Worm (Caenorhabditis elegans) whole organism, early embryonic: Measurements from ENCODE around the gene F55B11.5.

ENCODE experiments used
- B0310.2 ChIP-seq: sonication (generic microtip); optimal IDR thresholded peaks from 2 replicates; lab custom pipeline; 2016; ENCODE audit warnings: mild to moderate bottlenecking, missing genetic modification characterization, missing compliant biosample characterization
- F13C5.2 ChIP-seq: sonication (generic microtip); optimal IDR thresholded peaks from 2 replicates; lab custom pipeline; 2017; ENCODE audit warnings: mild to moderate bottlenecking, missing genetic modification characterization, inconsistent platforms, missing compliant biosample characterization
- aly-1 ChIP-seq: sonication (generic microtip); optimal IDR thresholded peaks from 2 replicates; lab custom pipeline; 2016; ENCODE audit warnings: missing genetic modification characterization, missing compliant biosample characterization
- ama-1 ChIP-seq: fragments of 150-350 bp; optimal IDR thresholded peaks from 2 replicates; lab custom pipeline; 2014
- ceh-13 ChIP-seq: fragments of 200-800 bp; sonication (Bioruptor generic); optimal IDR thresholded peaks from 2 replicates; lab custom pipeline; 2018; ENCODE audit warnings: mild to moderate bottlenecking, missing genetic modification characterization, missing compliant biosample characterization
- ceh-36 ChIP-seq: sonication (generic microtip); optimal IDR thresholded peaks from 2 replicates; lab custom pipeline; 2016; ENCODE audit warnings: missing genetic modification characterization, inconsistent platforms, missing compliant biosample characterization
- ets-7 ChIP-seq: sonication (generic microtip); optimal IDR thresholded peaks from 2 replicates; lab custom pipeline; 2016; ENCODE audit warnings: missing genotype, missing genetic modification characterization, missing compliant biosample characterization
- flt-1 ChIP-seq: fragments of 200-800 bp; sonication (Bioruptor generic); IDR thresholded peaks from 2 replicates; pipeline ENCODE4 v1.3.6; 2022; ENCODE audit warnings: missing genetic modification characterization, missing compliant biosample characterization
- hmbx-1 ChIP-seq: sonication (generic microtip); optimal IDR thresholded peaks from 2 replicates; lab custom pipeline; 2016; ENCODE audit warnings: mild to moderate bottlenecking, missing genetic modification characterization, missing compliant biosample characterization
- hmg-4 ChIP-seq: fragments of 200-800 bp; sonication (Bioruptor generic); optimal IDR thresholded peaks from 2 replicates; lab custom pipeline; 2018; ENCODE audit warnings: mild to moderate bottlenecking, missing genetic modification characterization, missing compliant biosample characterization
- hnd-1 ChIP-seq: sonication (generic microtip); optimal IDR thresholded peaks from 2 replicates; lab custom pipeline; 2016; ENCODE audit warnings: missing genetic modification characterization, missing compliant biosample characterization
- pes-1 ChIP-seq: fragments of 200-800 bp; sonication (Bioruptor generic); IDR thresholded peaks from 2 replicates; pipeline ENCODE4 v1.3.6; 2022; ENCODE audit warnings: missing genetic modification reagents, missing genetic modification characterization, missing compliant biosample characterization
- scrt-1 ChIP-seq: fragments of 200-800 bp; sonication (Bioruptor generic); IDR thresholded peaks from 2 replicates; pipeline ENCODE4 v1.3.6; 2022; ENCODE audit warnings: missing genetic modification characterization, missing compliant biosample characterization
- sea-1 ChIP-seq: fragments of 200-800 bp; sonication (Bioruptor generic); conservative IDR thresholded peaks from 2 replicates; pipeline ENCODE4 v1.3.6; 2022; ENCODE audit warnings: missing genetic modification characterization, missing compliant biosample characterization
- tbx-11 ChIP-seq: fragments of 200-800 bp; sonication (Bioruptor generic); IDR thresholded peaks from 2 replicates; pipeline ENCODE4 v1.3.6; 2022; ENCODE audit warnings: missing genetic modification characterization, missing compliant biosample characterization
- tbx-37 ChIP-seq: fragments of 200-800 bp; sonication (Bioruptor generic); conservative IDR thresholded peaks from 2 replicates; pipeline ENCODE4 v1.3.6; 2022; ENCODE audit warnings: missing genetic modification reagents, missing genetic modification characterization, missing compliant biosample characterization
- tra-4 ChIP-seq: sonication (generic microtip); optimal IDR thresholded peaks from 2 replicates; lab custom pipeline; 2017; ENCODE audit warnings: missing genetic modification characterization, missing compliant biosample characterization

Gene F55B11.5

DNA sequence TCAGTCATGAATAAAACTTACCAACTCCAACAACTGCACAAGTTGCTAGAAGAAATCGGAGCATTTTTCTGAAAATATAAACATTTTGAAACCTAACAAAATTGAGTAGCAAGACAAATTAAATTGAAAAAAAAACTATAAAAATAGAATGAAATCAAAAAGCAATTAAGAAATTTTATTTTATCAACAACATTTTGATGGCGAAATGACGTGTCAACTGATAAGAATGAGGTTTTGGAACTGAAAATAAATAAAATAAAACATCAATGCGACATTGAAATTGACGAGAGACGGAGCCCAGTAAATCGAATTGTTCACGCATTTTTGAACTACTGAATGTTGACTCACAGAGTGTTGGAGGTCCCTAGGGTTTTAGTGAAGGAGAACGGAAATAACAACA, 3.4 kb downstream of the F55B11.5 start, which contains the start of gene F55B11.4:
TSS of gene F55B11.4 (minus strand) at position 68 of the 400 bp plus-strand sequence.
- no peak for TF ChIP-seq ets-7 (tag; lab: Kevin White, UChicago)

DNA sequence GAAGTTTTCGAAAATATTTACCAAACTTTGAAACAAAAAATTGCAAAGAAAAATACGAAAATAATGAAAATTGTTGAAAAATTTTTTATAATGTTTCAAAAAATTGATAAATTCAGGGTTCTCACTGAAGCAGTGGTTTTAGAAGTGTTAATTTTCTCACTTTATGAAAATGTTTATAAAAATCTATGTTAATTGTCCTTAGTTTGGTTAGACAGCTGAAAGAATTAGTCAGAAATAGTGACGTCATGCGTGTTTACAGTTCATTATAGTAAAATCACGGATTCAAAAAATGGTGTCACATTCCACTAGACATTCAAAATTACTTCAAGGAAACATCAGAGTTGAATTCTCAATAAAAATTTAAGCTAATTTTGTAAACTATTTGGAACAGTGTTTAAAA, 8.4 kb downstream of the F55B11.5 start:
- no peak for TF ChIP-seq hmbx-1 (tag; lab: Kevin White, UChicago)
- no peak for TF ChIP-seq tra-4 (tag; lab: Kevin White, UChicago)
- TF ChIP-seq sea-1: no peak
- no peak for TF ChIP-seq ets-7 (tag; lab: Kevin White, UChicago)
- no peak for TF ChIP-seq F13C5.2 (tag; lab: Kevin White, UChicago)
- TF ChIP-seq tbx-11 (GFP tag; lab: Robert Waterston, UW): no peak
- no peak for TF ChIP-seq B0310.2 (tag; lab: Kevin White, UChicago)
- no peak for TF ChIP-seq hmg-4 (GFP tag; lab: Kevin White, UChicago)
- TF ChIP-seq pes-1 (GFP tag; lab: Robert Waterston, UW): no peak
- TF ChIP-seq scrt-1 (GFP tag; lab: Robert Waterston, UW): no peak
- TF ChIP-seq ceh-36 (tag; lab: Kevin White, UChicago): no peak
- no peak for TF ChIP-seq ama-1
- no peak for TF ChIP-seq hnd-1

DNA sequence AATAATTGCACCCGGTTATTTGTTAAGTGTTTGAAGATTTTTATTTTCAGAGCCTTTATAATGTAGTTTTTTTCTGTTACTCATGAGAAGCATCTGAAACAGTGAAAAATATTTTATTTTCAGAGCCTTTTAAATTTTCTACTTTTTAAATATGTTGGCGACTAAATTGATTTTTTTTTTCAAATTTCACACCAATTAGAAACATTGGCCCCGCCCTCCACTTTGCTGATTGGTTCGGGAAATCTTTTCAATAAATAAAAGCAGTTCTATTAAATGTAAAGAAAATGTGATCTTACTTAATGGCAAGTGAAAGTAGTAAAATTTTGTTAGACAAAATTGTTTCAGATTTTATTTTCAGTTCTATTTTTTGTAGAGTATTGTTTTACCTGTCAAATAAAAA, 9.9 kb downstream of the F55B11.5 start:
- TF ChIP-seq tra-4 (tag; lab: Kevin White, UChicago): no peak
- no peak for TF ChIP-seq F13C5.2 (tag; lab: Kevin White, UChicago)
- no peak for TF ChIP-seq flt-1 (GFP tag; lab: Robert Waterston, UW)
- no peak for TF ChIP-seq pes-1 (GFP tag; lab: Robert Waterston, UW)
- no peak for TF ChIP-seq ceh-13

DNA sequence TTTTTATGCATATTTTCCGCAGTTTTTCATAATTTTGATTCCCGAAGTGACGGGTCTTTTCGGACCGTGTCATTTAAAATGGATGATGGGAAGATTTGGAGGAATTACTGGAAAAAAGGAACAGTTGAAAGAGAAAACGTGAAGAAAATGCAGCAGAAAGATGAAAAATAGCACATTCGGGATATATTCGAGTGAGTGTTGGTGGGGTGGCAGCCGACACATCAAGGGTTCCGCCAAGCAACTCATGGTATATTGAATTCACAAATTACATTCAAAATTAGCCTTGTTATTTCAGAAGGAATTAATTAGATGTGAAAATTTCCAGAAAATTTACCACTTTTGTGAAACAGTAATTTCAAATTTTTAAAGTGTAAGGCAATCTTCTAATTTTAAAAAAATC, 16.6 kb downstream of the F55B11.5 start, which contains the start of gene tra-3:
TSS of gene tra-3 (minus strand) at position 107 of the 400 bp plus-strand sequence.
- TF ChIP-seq tra-4 (tag; lab: Kevin White, UChicago) (no peak), aly-1 (tag; lab: Kevin White, UChicago) (no peak), scrt-1 (GFP tag; lab: Robert Waterston, UW) (no peak), F13C5.2 (tag; lab: Kevin White, UChicago) (no peak), tbx-37 (GFP tag; lab: Robert Waterston, UW) (no peak), B0310.2 (tag; lab: Kevin White, UChicago) (no peak), hmg-4 (GFP tag; lab: Kevin White, UChicago) (no peak), tbx-11 (GFP tag; lab: Robert Waterston, UW) (no peak), sea-1 (no peak), ceh-13 (no peak), hmbx-1 (tag; lab: Kevin White, UChicago) (no peak), flt-1 (GFP tag; lab: Robert Waterston, UW) (no peak), pes-1 (GFP tag; lab: Robert Waterston, UW) (no peak), ceh-36 (tag; lab: Kevin White, UChicago) (no peak), hnd-1 (no peak), ama-1 (no peak), ets-7 (tag; lab: Kevin White, UChicago) (no peak)

DNA sequence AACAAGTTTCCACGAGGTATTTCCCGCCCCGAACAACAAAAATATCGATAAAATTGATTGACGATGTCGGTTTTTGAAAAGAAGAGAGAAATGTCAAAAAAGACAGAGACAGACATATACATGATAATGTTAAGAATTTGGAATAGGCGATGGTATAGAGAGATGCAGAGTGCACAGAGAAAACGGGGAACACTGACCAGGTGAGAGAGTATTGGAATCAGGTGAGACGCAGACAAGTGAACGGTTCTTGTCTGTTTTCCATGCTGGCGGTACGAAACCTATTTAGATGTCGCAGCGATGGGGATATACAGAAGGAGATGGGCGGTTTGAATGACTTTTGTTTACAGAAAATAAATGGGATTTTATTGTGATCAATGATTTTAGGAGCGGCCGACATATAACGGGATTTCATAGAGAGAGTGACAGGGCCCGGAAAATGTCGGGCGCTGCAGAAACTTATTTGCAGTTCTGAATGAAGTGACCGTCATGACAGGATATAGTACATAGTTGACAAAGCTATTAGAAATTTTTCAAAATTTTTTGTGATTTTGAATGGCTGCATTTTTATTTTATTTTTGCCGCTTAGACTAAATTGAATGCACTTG, 17.8 kb downstream of the F55B11.5 start:
- TF ChIP-seq hmg-4 (GFP tag; lab: Kevin White, UChicago) (no peak), tbx-37 (GFP tag; lab: Robert Waterston, UW) (no peak), scrt-1 (GFP tag; lab: Robert Waterston, UW) (no peak), ama-1 (no peak), sea-1 (no peak), flt-1 (GFP tag; lab: Robert Waterston, UW) (no peak), tbx-11 (GFP tag; lab: Robert Waterston, UW) (no peak), ets-7 (tag; lab: Kevin White, UChicago) (no peak), ceh-36 (tag; lab: Kevin White, UChicago) (no peak), hmbx-1 (tag; lab: Kevin White, UChicago) (no peak), tra-4 (tag; lab: Kevin White, UChicago) (no peak), aly-1 (tag; lab: Kevin White, UChicago) (no peak), hnd-1 (no peak), F13C5.2 (tag; lab: Kevin White, UChicago) (no peak), B0310.2 (tag; lab: Kevin White, UChicago) (no peak), pes-1 (GFP tag; lab: Robert Waterston, UW) (no peak)

DNA sequence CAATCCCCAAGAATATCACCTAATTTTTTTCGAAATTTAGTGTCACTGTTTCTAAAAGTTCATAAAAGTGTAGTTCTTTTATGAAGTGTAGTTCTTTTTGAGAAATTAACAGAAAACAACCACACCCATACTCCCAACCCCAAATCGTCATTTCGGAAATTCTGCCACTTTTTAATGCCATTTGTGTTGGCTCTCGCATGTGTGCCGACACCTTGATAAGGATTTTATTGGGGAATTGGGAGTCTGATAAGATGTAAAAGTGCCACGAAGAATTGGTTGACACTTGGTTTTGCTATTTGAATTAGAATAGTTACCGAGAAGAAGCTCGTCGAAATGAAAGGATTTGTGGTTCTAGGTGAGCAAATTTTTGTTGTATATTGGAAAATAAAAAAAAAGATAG, 29.2 kb downstream of the F55B11.5 start, which contains the start of gene nspg-9:
TSS of gene nspg-9 (plus strand) at position 234 of the 400 bp plus-strand sequence.
- no peak for TF ChIP-seq ceh-36 (tag; lab: Kevin White, UChicago)
- TF ChIP-seq B0310.2 (tag; lab: Kevin White, UChicago): no peak
- TF ChIP-seq F13C5.2 (tag; lab: Kevin White, UChicago): no peak
- no peak for TF ChIP-seq hmg-4 (GFP tag; lab: Kevin White, UChicago)
- no peak for TF ChIP-seq pes-1 (GFP tag; lab: Robert Waterston, UW)
- no peak for TF ChIP-seq ama-1
- no peak for TF ChIP-seq hmbx-1 (tag; lab: Kevin White, UChicago)
- no peak for TF ChIP-seq scrt-1 (GFP tag; lab: Robert Waterston, UW)

DNA sequence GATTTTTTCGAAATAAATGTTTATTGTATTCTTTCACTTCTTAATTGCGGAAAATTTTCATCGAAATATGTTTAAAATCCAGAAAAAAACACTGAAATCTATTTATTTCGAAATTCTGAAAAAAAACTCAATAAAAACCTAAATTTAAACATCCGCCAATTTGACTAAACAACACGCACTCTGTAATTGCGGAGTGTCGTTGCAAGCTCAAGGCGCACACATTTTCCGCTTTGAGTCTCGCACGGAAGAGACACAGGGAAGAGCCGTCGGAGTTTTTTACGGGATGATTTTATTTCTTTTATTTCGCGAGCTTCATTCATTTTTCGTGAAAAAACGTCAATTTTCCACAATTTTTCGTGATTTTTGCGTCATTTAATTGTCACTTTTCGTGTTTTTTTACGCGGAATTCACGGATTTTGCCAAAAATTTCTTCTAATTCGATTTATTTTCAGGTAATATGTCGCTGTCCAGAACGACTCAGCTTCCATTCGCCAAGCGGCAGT, 36.6 kb downstream of the F55B11.5 start, which contains the start of gene dld-1:
TSS of gene dld-1 (plus strand) at position 453 of the 503 bp plus-strand sequence.
- TF ChIP-seq ama-1 (no peak), ets-7 (tag; lab: Kevin White, UChicago) (no peak), F13C5.2 (tag; lab: Kevin White, UChicago) (peak; percentile 90), tbx-37 (GFP tag; lab: Robert Waterston, UW) (no peak), scrt-1 (GFP tag; lab: Robert Waterston, UW) (no peak), hnd-1 (no peak)
